Fruit fly (Drosophila melanogaster): Measurements from ENCODE around the gene CG15005.

CG15005 gene

dm6 chr3L:4232724-4233367 is 28.7 kb upstream of the CG15005 start (continued):
- TF ChIP-seq Rx (GFP tag; IDR thresholded peaks at IDR 0.05), result no peak
- no peak for TF ChIP-seq Pdp1 (GFP tag; optimal IDR thresholded peaks at IDR 0.05)
- no peak for TF ChIP-seq Lim3 (GFP tag; IDR thresholded peaks at IDR 0.05)
- no peak for TF ChIP-seq Ets65A (GFP tag)
- TF ChIP-seq gce (GFP tag; IDR thresholded peaks at IDR 0.05), result no peak
- TF ChIP-seq CG17186 (GFP tag; optimal IDR thresholded peaks at IDR 0.05), result no peak
- no peak for TF ChIP-seq grn (GFP tag; optimal IDR thresholded peaks at IDR 0.05)
- TF ChIP-seq CG11560 (tag; IDR thresholded peaks at IDR 0.05), result no peak
- TF ChIP-seq CG12155 (GFP tag; optimal IDR thresholded peaks at IDR 0.05), result no peak
- no peak for TF ChIP-seq HLHmδ (GFP tag; optimal IDR thresholded peaks at IDR 0.05)
- TF ChIP-seq Tbp (GFP tag; optimal IDR thresholded peaks at IDR 0.05), result no peak
- TF ChIP-seq dysf (GFP tag; IDR thresholded peaks at IDR 0.05), result no peak
- no peak for TF ChIP-seq otp (GFP tag; IDR thresholded peaks at IDR 0.05)
- TF ChIP-seq Vsx1 (GFP tag; optimal IDR thresholded peaks at IDR 0.05), result no peak
- TF ChIP-seq sima (GFP tag; optimal IDR thresholded peaks at IDR 0.05), result no peak
- no peak for TF ChIP-seq corto (GFP tag; optimal IDR thresholded peaks at IDR 0.05)
- no peak for TF ChIP-seq HmgD (GFP tag; optimal IDR thresholded peaks at IDR 0.05)
- TF ChIP-seq chn (GFP tag; optimal IDR thresholded peaks at IDR 0.05), result no peak
- TF ChIP-seq zen (tag; optimal IDR thresholded peaks at IDR 0.05), result no peak
- no peak for TF ChIP-seq cad (GFP tag; optimal IDR thresholded peaks at IDR 0.05)
- TF ChIP-seq CG13624 (GFP tag; optimal IDR thresholded peaks at IDR 0.05), result no peak
- peak; percentile 36 for TF ChIP-seq dmrt11E (tag; optimal IDR thresholded peaks at IDR 0.05)
- no peak for TF ChIP-seq CG11456 (GFP tag; IDR thresholded peaks at IDR 0.05)
- TF ChIP-seq Poxn (GFP tag; IDR thresholded peaks at IDR 0.05), result no peak
- TF ChIP-seq CG18764 (GFP tag; optimal IDR thresholded peaks at IDR 0.05), result no peak
- TF ChIP-seq CG12659 (GFP tag; optimal IDR thresholded peaks at IDR 0.05), result no peak
- TF ChIP-seq pan (optimal IDR thresholded peaks at IDR 0.05), result no peak
- TF ChIP-seq pan (GFP tag; optimal IDR thresholded peaks at IDR 0.05 in 1 of 2, IDR thresholded peaks at IDR 0.05 in 1 of 2), result no peak
- no peak for TF ChIP-seq CG30431 (GFP tag; optimal IDR thresholded peaks at IDR 0.05)
- TF ChIP-seq CG16779 (GFP tag; IDR thresholded peaks at IDR 0.05), result no peak
- no peak for TF ChIP-seq ERR (GFP tag; optimal IDR thresholded peaks at IDR 0.05)
- TF ChIP-seq CG30403 (GFP tag; optimal IDR thresholded peaks at IDR 0.05), result peak; percentile 45
- TF ChIP-seq CG2120 (GFP tag; optimal IDR thresholded peaks at IDR 0.05), result peak; percentile 41
- no peak for TF ChIP-seq trh (GFP tag; optimal IDR thresholded peaks at IDR 0.05)
- no peak for TF ChIP-seq Nf-YA (GFP tag; IDR thresholded peaks at IDR 0.05)
- TF ChIP-seq CG31365 (tag; optimal IDR thresholded peaks at IDR 0.05), result no peak
- no peak for TF ChIP-seq Dll (GFP tag; IDR thresholded peaks at IDR 0.05; ENCODE audit: partially characterized antibody)
- no peak for TF ChIP-seq bbx (GFP tag; IDR thresholded peaks at IDR 0.05; ENCODE audit: partially characterized antibody)
- no peak for TF ChIP-seq Mad (GFP tag; optimal IDR thresholded peaks at IDR 0.05)
- no peak for TF ChIP-seq Ravus (GFP tag; IDR thresholded peaks at IDR 0.05)
- no peak for TF ChIP-seq Xrp1 (GFP tag; IDR thresholded peaks at IDR 0.05)
- no peak for TF ChIP-seq CG6791 (GFP tag; IDR thresholded peaks at IDR 0.05; ENCODE audit: partially characterized antibody)
- TF ChIP-seq Jarid2 (GFP tag; optimal IDR thresholded peaks at IDR 0.05), result no peak
- no peak for TF ChIP-seq CG7786 (GFP tag; optimal IDR thresholded peaks at IDR 0.05)
- TF ChIP-seq Ets97D (GFP tag; optimal IDR thresholded peaks at IDR 0.05), result peak; percentile 2
- TF ChIP-seq psq (GFP tag; optimal IDR thresholded peaks at IDR 0.05), result no peak
- peak; percentile 70 for TF ChIP-seq sens (GFP tag)
- peak; percentile 22 for TF ChIP-seq PHDP (tag; optimal IDR thresholded peaks at IDR 0.05)
- no peak for TF ChIP-seq CG1233 (GFP tag; optimal IDR thresholded peaks at IDR 0.05)
- TF ChIP-seq MTF-1 (GFP tag; optimal IDR thresholded peaks at IDR 0.05; ENCODE audit: borderline replicate concordance), result no peak
- peak; percentile 28 for TF ChIP-seq Meics (GFP tag; optimal IDR thresholded peaks at IDR 0.05)
- no peak for TF ChIP-seq BtbVII (GFP tag; optimal IDR thresholded peaks at IDR 0.05)
